Worm (Caenorhabditis elegans): ENCODE results near the gene sru-2.

sru-2 gene

ce11 chrIV:9516831-9517230, 30.8 kb downstream of the sru-2 start, which contains the start of gene C33A12.19 (continued):
- no peak for TF ChIP-seq F13H6.1 (tag; optimal IDR thresholded peaks at IDR 0.05)
- TF ChIP-seq ztf-4 (tag; optimal IDR thresholded peaks at IDR 0.05) = no peak
- TF ChIP-seq snpc-4 (tag; optimal IDR thresholded peaks at IDR 0.05) = no peak
- peak; percentile 28 for TF ChIP-seq nhr-25 (tag; optimal IDR thresholded peaks at IDR 0.05)
- no peak for TF ChIP-seq dmd-4 (tag; optimal IDR thresholded peaks at IDR 0.05)
- peak; percentile 59 for TF ChIP-seq blmp-1 (tag; optimal IDR thresholded peaks at IDR 0.05; ENCODE audit: insufficient read depth)
- no peak for TF ChIP-seq ceh-82 (tag; optimal IDR thresholded peaks at IDR 0.05)
- no peak for TF ChIP-seq nhr-77 (tag; optimal IDR thresholded peaks at IDR 0.05)
- no peak for TF ChIP-seq nhr-237 (tag; optimal IDR thresholded peaks at IDR 0.05)
- TF ChIP-seq unc-39 (tag; optimal IDR thresholded peaks at IDR 0.05) = no peak
- TF ChIP-seq mab-5 (tag; optimal IDR thresholded peaks at IDR 0.05) = no peak
- no peak for TF ChIP-seq R02D3.7 (tag; optimal IDR thresholded peaks at IDR 0.05)
- TF ChIP-seq sma-3 (GFP tag; optimal IDR thresholded peaks at IDR 0.05) = peak; percentile 53
- no peak for TF ChIP-seq nhr-10 (tag; optimal IDR thresholded peaks at IDR 0.05)
- no peak for TF ChIP-seq zag-1 (tag; optimal IDR thresholded peaks at IDR 0.05)
- no peak for TF ChIP-seq crh-2 (tag; optimal IDR thresholded peaks at IDR 0.05)
- no peak for TF ChIP-seq lin-39 (tag; optimal IDR thresholded peaks at IDR 0.05)

ce11 chrIV:9518608-9519007, 32.5 kb downstream of the sru-2 start, which contains the start of gene nlp-35:
nlp-35 (minus strand) TSS chrIV:9518926.
- TF ChIP-seq nhr-21 (tag; optimal IDR thresholded peaks at IDR 0.05) = peak; percentile 25
- TF ChIP-seq elt-3 (tag; optimal IDR thresholded peaks at IDR 0.05) = no peak

DNA sequence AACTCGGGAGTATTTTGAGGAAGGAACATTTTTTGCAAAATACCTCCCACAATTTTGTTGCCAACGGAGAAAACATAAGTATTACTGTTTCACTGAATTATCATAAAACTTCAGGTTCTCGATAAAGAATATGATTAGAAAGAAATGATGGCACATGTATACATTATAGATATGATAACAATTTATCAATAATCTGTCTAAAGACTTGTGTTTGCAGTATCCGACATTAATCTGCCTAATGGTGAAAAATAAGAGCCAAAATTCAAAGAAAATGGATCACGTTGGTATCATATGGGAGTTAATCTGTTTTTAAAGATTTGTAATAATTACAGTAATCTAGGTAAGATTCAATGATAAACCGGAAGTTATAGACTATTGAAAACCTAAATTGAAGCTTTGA, 34.6 kb downstream of the sru-2 start:
- TF ChIP-seq C34F6.9 (tag; optimal IDR thresholded peaks at IDR 0.05) = no peak
- no peak for TF ChIP-seq mab-5 (tag; optimal IDR thresholded peaks at IDR 0.05)
- no peak for TF ChIP-seq nhr-23 (tag; optimal IDR thresholded peaks at IDR 0.05)
- TF ChIP-seq gmeb-1 (tag; optimal IDR thresholded peaks at IDR 0.05) = no peak
- TF ChIP-seq lsy-2 (tag; optimal IDR thresholded peaks at IDR 0.05) = no peak
- TF ChIP-seq egl-27 (tag; optimal IDR thresholded peaks at IDR 0.05) = no peak
- TF ChIP-seq ZK546.5 (tag; optimal IDR thresholded peaks at IDR 0.05) = no peak
- no peak for TF ChIP-seq nhr-25 (tag; optimal IDR thresholded peaks at IDR 0.05)
- no peak for TF ChIP-seq nhr-6 (tag; optimal IDR thresholded peaks at IDR 0.05)

- no peak for TF ChIP-seq gmeb-1 (tag; optimal IDR thresholded peaks at IDR 0.05)
- no peak for TF ChIP-seq ceh-82 (tag; optimal IDR thresholded peaks at IDR 0.05)
- TF ChIP-seq unc-55 (GFP tag; optimal IDR thresholded peaks at IDR 0.05) = no peak
- no peak for TF ChIP-seq nhr-23 (tag; optimal IDR thresholded peaks at IDR 0.05)
- no peak for TF ChIP-seq lsy-2 (tag; optimal IDR thresholded peaks at IDR 0.05)
- TF ChIP-seq unc-62 (GFP tag; optimal IDR thresholded peaks at IDR 0.05) = no peak
- no peak for TF ChIP-seq skn-1 (tag; optimal IDR thresholded peaks at IDR 0.05)
- no peak for TF ChIP-seq elt-1 (tag; optimal IDR thresholded peaks at IDR 0.05)
- TF ChIP-seq peb-1 (tag; optimal IDR thresholded peaks at IDR 0.05) = no peak
- TF ChIP-seq ztf-1 (GFP tag; conservative IDR thresholded peaks at IDR 0.05) = no peak
- no peak for TF ChIP-seq lin-13 (GFP tag; optimal IDR thresholded peaks at IDR 0.05)
- TF ChIP-seq ZK546.5 (tag; optimal IDR thresholded peaks at IDR 0.05) = no peak
Observed at ce11 chrIV:9523139-9523538, 37.1 kb downstream of the sru-2 start.

- TF ChIP-seq nhr-129 (tag; optimal IDR thresholded peaks at IDR 0.05) (no peak), elt-3 (tag; optimal IDR thresholded peaks at IDR 0.05) (no peak), lin-13 (GFP tag; optimal IDR thresholded peaks at IDR 0.05) (peak; percentile 27), gmeb-1 (tag; optimal IDR thresholded peaks at IDR 0.05) (peak; percentile 87), zag-1 (tag; optimal IDR thresholded peaks at IDR 0.05) (no peak), fos-1 (tag; optimal IDR thresholded peaks at IDR 0.05) (peak; percentile 6), peb-1 (tag; optimal IDR thresholded peaks at IDR 0.05) (no peak), Y55F3AM.14 (GFP tag; optimal IDR thresholded peaks at IDR 0.05) (no peak), C34F6.9 (tag; optimal IDR thresholded peaks at IDR 0.05) (peak; percentile 39), crh-2 (tag; optimal IDR thresholded peaks at IDR 0.05) (peak; percentile 36), unc-55 (GFP tag; optimal IDR thresholded peaks at IDR 0.05) (peak; percentile 33), ztf-1 (GFP tag; conservative IDR thresholded peaks at IDR 0.05) (no peak), nhr-25 (tag; optimal IDR thresholded peaks at IDR 0.05) (peak; percentile 21), lin-39 (tag; optimal IDR thresholded peaks at IDR 0.05) (no peak), sma-3 (GFP tag; optimal IDR thresholded peaks at IDR 0.05) (peak; percentile 28), nhr-21 (tag; optimal IDR thresholded peaks at IDR 0.05) (no peak), lsy-2 (tag; optimal IDR thresholded peaks at IDR 0.05) (peak in 1 of 2 experiments; percentile 70), alr-1 (tag; optimal IDR thresholded peaks at IDR 0.05) (no peak), snpc-4 (tag; optimal IDR thresholded peaks at IDR 0.05) (peak; percentile 68), sma-9 (GFP tag; optimal IDR thresholded peaks at IDR 0.05) (peak; percentile 12), sma-9 (tag; optimal IDR thresholded peaks at IDR 0.05) (no peak)
Observed at ce11 chrIV:9524849-9525460, 38.9 kb downstream of the sru-2 start, which contains the start of gene ndua-5. ndua-5 (minus strand) TSS chrIV:9524899.
